Worm (Caenorhabditis elegans): Measurements from ENCODE around the gene Y57E12B.1.
A peak's percentile ranks its signal among the peaks of the same experiment; 100 is the strongest.

Gene Y57E12B.1

ce11 chrV:6934212-6934611 is 14.1 kb upstream of the Y57E12B.1 start, which contains the start of gene lipl-6:
Gene lipl-6 (minus strand): TSS chrV:6934312.
- TF ChIP-seq bed-3 (GFP tag; optimal IDR thresholded peaks at IDR 0.05) (no peak), zip-8 (tag; optimal IDR thresholded peaks at IDR 0.05) (peak; percentile 87)

- TF ChIP-seq tbx-8 (GFP tag; optimal IDR thresholded peaks at IDR 0.05), result no peak
- TF ChIP-seq bed-3 (GFP tag; optimal IDR thresholded peaks at IDR 0.05), result no peak
- TF ChIP-seq ceh-43 (GFP tag; optimal IDR thresholded peaks at IDR 0.05), result no peak
- TF ChIP-seq nhr-76 (tag; optimal IDR thresholded peaks at IDR 0.05), result no peak
- no peak for TF ChIP-seq sem-2 (GFP tag; optimal IDR thresholded peaks at IDR 0.05)
- TF ChIP-seq unc-120 (tag; optimal IDR thresholded peaks at IDR 0.05; ENCODE audit: poor library complexity, severe bottlenecking), result no peak
- no peak for TF ChIP-seq mep-1 (tag; optimal IDR thresholded peaks at IDR 0.05)
Observed at ce11 chrV:6935878-6936277, 12.4 kb upstream of the Y57E12B.1 start, which contains the start of gene Y57E12B.10. Gene Y57E12B.10 (minus strand): TSS chrV:6935978.

- TF ChIP-seq lin-13 (tag; optimal IDR thresholded peaks at IDR 0.05), result no peak
- TF ChIP-seq sptf-1 (tag; optimal IDR thresholded peaks at IDR 0.05), result no peak
- no peak for TF ChIP-seq ceh-83 (GFP tag; optimal IDR thresholded peaks at IDR 0.05)
- TF ChIP-seq ztf-11 (tag; optimal IDR thresholded peaks at IDR 0.05), result no peak
Observed at ce11 chrV:6947442-6947841, 883 bp upstream of the Y57E12B.1 start, which contains the start of gene Y57E12B.4. Gene Y57E12B.4 (minus strand): TSS chrV:6947542.

- no peak for TF ChIP-seq flh-1 (GFP tag; optimal IDR thresholded peaks at IDR 0.05)
- no peak for TF ChIP-seq zip-8 (tag; optimal IDR thresholded peaks at IDR 0.05)
- no peak for TF ChIP-seq nhr-237 (tag; optimal IDR thresholded peaks at IDR 0.05)
- TF ChIP-seq nhr-12 (tag; optimal IDR thresholded peaks at IDR 0.05), result no peak
- no peak for TF ChIP-seq cnd-1 (tag; optimal IDR thresholded peaks at IDR 0.05)
- TF ChIP-seq elt-1 (tag; optimal IDR thresholded peaks at IDR 0.05; ENCODE audit: borderline replicate concordance, insufficient read depth), result no peak
- no peak for TF ChIP-seq ceh-39 (tag; optimal IDR thresholded peaks at IDR 0.05)
- TF ChIP-seq lsy-2 (tag; optimal IDR thresholded peaks at IDR 0.05), result no peak
- no peak for TF ChIP-seq nhr-28 (tag; optimal IDR thresholded peaks at IDR 0.05)
- TF ChIP-seq unc-39 (tag; optimal IDR thresholded peaks at IDR 0.05), result no peak
- TF ChIP-seq blmp-1 (tag; optimal IDR thresholded peaks at IDR 0.05), result no peak
- no peak for TF ChIP-seq hlh-1 (tag; optimal IDR thresholded peaks at IDR 0.05)
- TF ChIP-seq tbx-8 (GFP tag; optimal IDR thresholded peaks at IDR 0.05), result no peak
- TF ChIP-seq lin-32 (GFP tag; optimal IDR thresholded peaks at IDR 0.05), result no peak
- no peak for TF ChIP-seq lin-13 (tag; optimal IDR thresholded peaks at IDR 0.05)
Observed at ce11 chrV:6949770-6950169, 1.4 kb downstream of the Y57E12B.1 start, which contains the start of gene Y57E12B.11. Gene Y57E12B.11 (minus strand): TSS chrV:6949870.

- no peak for TF ChIP-seq ceh-39 (tag; optimal IDR thresholded peaks at IDR 0.05)
- TF ChIP-seq lin-13 (tag; optimal IDR thresholded peaks at IDR 0.05), result no peak
- no peak for TF ChIP-seq mep-1 (tag; optimal IDR thresholded peaks at IDR 0.05)
- no peak for TF ChIP-seq elt-3 (tag; optimal IDR thresholded peaks at IDR 0.05)
- TF ChIP-seq unc-39 (tag; optimal IDR thresholded peaks at IDR 0.05), result no peak
- TF ChIP-seq hlh-1 (tag; optimal IDR thresholded peaks at IDR 0.05), result no peak
- TF ChIP-seq nhr-12 (tag; optimal IDR thresholded peaks at IDR 0.05), result no peak
- TF ChIP-seq ham-2 (GFP tag; optimal IDR thresholded peaks at IDR 0.05), result no peak
- no peak for TF ChIP-seq ceh-83 (GFP tag; optimal IDR thresholded peaks at IDR 0.05)
- no peak for TF ChIP-seq M03D4.4 (tag; optimal IDR thresholded peaks at IDR 0.05)
- no peak for TF ChIP-seq unc-120 (tag; optimal IDR thresholded peaks at IDR 0.05; ENCODE audit: poor library complexity, severe bottlenecking)
- no peak for TF ChIP-seq unc-62 (GFP tag; optimal IDR thresholded peaks at IDR 0.05)
- no peak for TF ChIP-seq snpc-4 (tag; optimal IDR thresholded peaks at IDR 0.05)
- TF ChIP-seq nhr-28 (tag; optimal IDR thresholded peaks at IDR 0.05), result no peak
- no peak for TF ChIP-seq sptf-1 (tag; optimal IDR thresholded peaks at IDR 0.05)
Observed at ce11 chrV:6951306-6951705, 3.0 kb downstream of the Y57E12B.1 start, which contains the start of gene T07H8.11. Gene T07H8.11 (minus strand): TSS chrV:6951406.

ce11 chrV:6953797-6954196 is 5.5 kb downstream of the Y57E12B.1 start, which contains the start of gene srg-31:
Gene srg-31 (minus strand): TSS chrV:6953897.
- no peak for TF ChIP-seq mls-2 (tag; optimal IDR thresholded peaks at IDR 0.05)
- TF ChIP-seq nhr-2 (tag; optimal IDR thresholded peaks at IDR 0.05), result no peak
- no peak for TF ChIP-seq M03D4.4 (tag; optimal IDR thresholded peaks at IDR 0.05)
- no peak for TF ChIP-seq lin-32 (GFP tag; optimal IDR thresholded peaks at IDR 0.05)
- TF ChIP-seq nhr-237 (tag; optimal IDR thresholded peaks at IDR 0.05), result no peak
- TF ChIP-seq cnd-1 (tag; optimal IDR thresholded peaks at IDR 0.05), result no peak
- TF ChIP-seq ztf-11 (tag; optimal IDR thresholded peaks at IDR 0.05), result no peak

Data from whole organism, mixed stage, embryonic.